Worm (Caenorhabditis elegans) whole organism, late embryonic: ENCODE measurements around the gene rps-30.

Source experiments
- F13H6.1 ChIP-seq: sonication (generic microtip); optimal IDR thresholded peaks from 2 replicates; lab custom pipeline; 2016; ENCODE audit warnings: missing genetic modification characterization, missing compliant biosample characterization
- ama-1 ChIP-seq: fragments of 150-350 bp; optimal IDR thresholded peaks from 2 replicates; lab custom pipeline; 2014
- ceh-30 ChIP-seq: fragments of 150-350 bp; optimal IDR thresholded peaks from 2 replicates; lab custom pipeline; 2014; ENCODE audit warnings: missing biosample characterization, missing genetic modification characterization
- ceh-9 ChIP-seq: sonication (generic microtip); optimal IDR thresholded peaks from 2 replicates; lab custom pipeline; 2016; ENCODE audit warnings: mild to moderate bottlenecking, missing genetic modification characterization, inconsistent platforms, missing compliant biosample characterization
- che-1 ChIP-seq: sonication (generic microtip); optimal IDR thresholded peaks from 2 replicates; lab custom pipeline; 2016; ENCODE audit warnings: mild to moderate bottlenecking, missing genetic modification characterization, missing compliant biosample characterization
- elt-2 ChIP-seq: sonication (generic microtip); optimal IDR thresholded peaks from 2 replicates; lab custom pipeline; 2016; ENCODE audit warnings: missing genetic modification reagents, missing genetic modification characterization, missing compliant biosample characterization
- elt-4 ChIP-seq: sonication (generic microtip); optimal IDR thresholded peaks from 2 replicates; lab custom pipeline; 2016; ENCODE audit warnings: missing genetic modification characterization, missing compliant biosample characterization
- ets-4 ChIP-seq: sonication (generic microtip); optimal IDR thresholded peaks from 2 replicates; lab custom pipeline; 2016; ENCODE audit warnings: missing genetic modification characterization, missing compliant biosample characterization
- gmeb-2 ChIP-seq: sonication (generic microtip); optimal IDR thresholded peaks from 2 replicates; lab custom pipeline; 2016; ENCODE audit warnings: missing genetic modification characterization, inconsistent platforms, missing compliant biosample characterization
- nhr-11 ChIP-seq: fragments of 150-350 bp; optimal IDR thresholded peaks from 2 replicates; lab custom pipeline; 2014; ENCODE audit warnings: missing biosample characterization, missing genetic modification characterization
- pag-3 ChIP-seq: sonication (generic microtip); optimal IDR thresholded peaks from 2 replicates; lab custom pipeline; 2016; ENCODE audit warnings: missing compliant biosample characterization, missing genetic modification characterization, borderline replicate concordance
- pat-9 ChIP-seq: fragments of 200-800 bp; sonication (Bioruptor generic); optimal IDR thresholded peaks from 2 replicates; lab custom pipeline; 2018; ENCODE audit warnings: mild to moderate bottlenecking, missing genetic modification characterization, moderate library complexity, missing compliant biosample characterization
- pha-4 ChIP-seq: fragments of 150-350 bp; optimal IDR thresholded peaks from 2 replicates; lab custom pipeline; 2018; ENCODE audit warnings: missing biosample characterization, missing genetic modification reagents, missing genetic modification characterization
- tbx-7 ChIP-seq: sonication (generic microtip); optimal IDR thresholded peaks from 2 replicates; lab custom pipeline; 2016; ENCODE audit warnings: missing genotype, missing genetic modification characterization, missing compliant biosample characterization

DNA sequence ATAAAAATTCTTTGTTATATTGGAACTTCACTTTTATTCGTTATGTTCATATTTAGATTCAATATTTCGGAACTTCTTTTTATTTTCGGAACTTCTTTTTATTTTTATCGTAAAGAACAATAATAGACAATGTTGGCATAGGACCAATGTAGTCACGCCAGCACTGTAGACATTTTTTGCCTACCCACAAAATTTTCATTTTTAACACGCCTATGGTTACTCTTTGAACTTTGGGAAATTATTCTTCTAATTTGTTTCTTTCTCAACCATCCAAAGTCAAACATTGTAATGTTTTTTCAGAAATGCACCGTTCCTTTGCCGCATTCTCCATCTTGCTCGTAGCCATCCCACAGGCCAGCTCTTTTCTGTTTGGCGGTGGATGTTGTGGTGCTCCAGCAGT is 8.7 kb downstream of the rps-30 start, which contains the start of gene C26F1.1:
- TF ChIP-seq che-1 (tag; lab: Kevin White, UChicago), result no peak
- TF ChIP-seq pat-9, result no peak
- no peak for TF ChIP-seq elt-2 (tag; lab: Kevin White, UChicago)
- TF ChIP-seq ama-1, result no peak
- no peak for TF ChIP-seq elt-4 (tag; lab: Kevin White, UChicago)
- no peak for TF ChIP-seq ceh-30
- no peak for TF ChIP-seq nhr-11 (tag; lab: Kevin White, UChicago)
- no peak for TF ChIP-seq F13H6.1 (tag; lab: Kevin White, UChicago)
- no peak for TF ChIP-seq ets-4 (tag; lab: Kevin White, UChicago)
- TF ChIP-seq pag-3, result no peak
- TF ChIP-seq gmeb-2, result no peak
- no peak for TF ChIP-seq pha-4 (tag; lab: Kevin White, UChicago)
- no peak for TF ChIP-seq ceh-9 (tag; lab: Kevin White, UChicago)
- no peak for TF ChIP-seq tbx-7 (tag; lab: Kevin White, UChicago)
